Worm (Caenorhabditis elegans) whole organism, mixed stage, embryonic: ENCODE data around the gene F07A11.4.

Experiments
- M03D4.4 ChIP-seq: sonication (generic microtip); optimal IDR thresholded peaks from 2 replicates; lab custom pipeline; 2017; ENCODE audit warnings: mild to moderate bottlenecking, missing genetic modification characterization, missing compliant biosample characterization
- bed-3 ChIP-seq: fragments of 200-800 bp; sonication (Bioruptor generic); optimal IDR thresholded peaks from 3 replicates; lab custom pipeline; 2018; ENCODE audit warnings: mild to moderate bottlenecking, missing genetic modification characterization, moderate library complexity, missing compliant biosample characterization
- blmp-1 ChIP-seq: fragments of 150-350 bp; optimal IDR thresholded peaks from 2 replicates; lab custom pipeline; 2014; ENCODE audit warnings: missing biosample characterization, missing genetic modification characterization
- ceh-39 ChIP-seq: fragments of 150-350 bp; optimal IDR thresholded peaks from 2 replicates; lab custom pipeline; 2014; ENCODE audit warnings: missing biosample characterization, missing genetic modification characterization
- ceh-43 ChIP-seq: fragments of 200-800 bp; sonication (Bioruptor generic); optimal IDR thresholded peaks from 2 replicates; lab custom pipeline; 2018; ENCODE audit warnings: mild to moderate bottlenecking, missing genetic modification characterization, moderate library complexity, missing compliant biosample characterization
- ceh-83 ChIP-seq: fragments of 200-800 bp; sonication (Bioruptor generic); optimal IDR thresholded peaks from 2 replicates; lab custom pipeline; 2018; ENCODE audit warnings: mild to moderate bottlenecking, missing genetic modification characterization, missing compliant biosample characterization
- ces-1 ChIP-seq: fragments of 150-350 bp; optimal IDR thresholded peaks from 2 replicates; lab custom pipeline; 2014; ENCODE audit warnings: missing biosample characterization, missing genetic modification reagents, missing genetic modification characterization
- cnd-1 ChIP-seq: fragments of 200-800 bp; sonication (Bioruptor generic); optimal IDR thresholded peaks from 2 replicates; lab custom pipeline; 2018; ENCODE audit warnings: mild to moderate bottlenecking, missing genetic modification characterization, missing compliant biosample characterization
- drap-1 ChIP-seq: fragments of 200-800 bp; sonication (Bioruptor generic); optimal IDR thresholded peaks from 3 replicates; lab custom pipeline; 2018; ENCODE audit warnings: mild to moderate bottlenecking, missing genetic modification characterization, missing compliant biosample characterization
- elt-1 ChIP-seq: sonication (generic microtip); optimal IDR thresholded peaks from 2 replicates; lab custom pipeline; 2017; ENCODE audit warnings: missing genetic modification characterization, mild to moderate bottlenecking, missing compliant biosample characterization, antibody characterized with exemption, moderate library complexity, borderline replicate concordance; ENCODE audit not compliant: insufficient read depth
- elt-3 ChIP-seq: fragments of 150-350 bp; optimal IDR thresholded peaks from 2 replicates; lab custom pipeline; 2014; ENCODE audit warnings: missing biosample characterization, missing genetic modification characterization
- flh-1 ChIP-seq: fragments of 200-800 bp; sonication (Bioruptor generic); optimal IDR thresholded peaks from 2 replicates; lab custom pipeline; 2018; ENCODE audit warnings: mild to moderate bottlenecking, missing genetic modification characterization, moderate library complexity, missing compliant biosample characterization
- ham-2 ChIP-seq: fragments of 200-800 bp; sonication (Bioruptor generic); optimal IDR thresholded peaks from 2 replicates; lab custom pipeline; 2018; ENCODE audit warnings: mild to moderate bottlenecking, missing genetic modification characterization, missing compliant biosample characterization
- hlh-1 ChIP-seq: fragments of 150-350 bp; optimal IDR thresholded peaks from 2 replicates; lab custom pipeline; 2014; ENCODE audit warnings: missing biosample characterization, missing genetic modification reagents, missing genetic modification characterization
- lin-13 ChIP-seq: fragments of 150-350 bp; optimal IDR thresholded peaks from 2 replicates; lab custom pipeline; 2014; ENCODE audit warnings: missing biosample characterization, missing genetic modification characterization
- lin-32 ChIP-seq: fragments of 200-800 bp; sonication (Bioruptor generic); optimal IDR thresholded peaks from 2 replicates; lab custom pipeline; 2018; ENCODE audit warnings: mild to moderate bottlenecking, missing genetic modification characterization, missing compliant biosample characterization
- lsy-2 ChIP-seq: fragments of 150-350 bp; optimal IDR thresholded peaks from 2 replicates; lab custom pipeline; 2014; ENCODE audit warnings: missing biosample characterization, missing genetic modification characterization
- mab-5 ChIP-seq: fragments of 150-350 bp; optimal IDR thresholded peaks from 2 replicates; lab custom pipeline; 2014; ENCODE audit warnings: missing biosample characterization, missing genetic modification characterization
- mep-1 ChIP-seq: fragments of 150-350 bp; optimal IDR thresholded peaks from 2 replicates; lab custom pipeline; 2017; ENCODE audit warnings: missing biosample characterization, missing genetic modification reagents, missing genetic modification characterization, inconsistent platforms
- mls-2 ChIP-seq: sonication (generic microtip); optimal IDR thresholded peaks from 2 replicates; lab custom pipeline; 2016; ENCODE audit warnings: mild to moderate bottlenecking, missing genetic modification characterization, moderate library complexity, missing compliant biosample characterization
- nhr-12 ChIP-seq: fragments of 150-350 bp; optimal IDR thresholded peaks from 2 replicates; lab custom pipeline; 2014; ENCODE audit warnings: missing biosample characterization, missing genetic modification characterization
- nhr-2 ChIP-seq: fragments of 150-350 bp; optimal IDR thresholded peaks from 2 replicates; lab custom pipeline; 2014; ENCODE audit warnings: missing biosample characterization, missing genetic modification characterization
- nhr-237 ChIP-seq: fragments of 150-350 bp; optimal IDR thresholded peaks from 2 replicates; lab custom pipeline; 2014; ENCODE audit warnings: missing biosample characterization, missing genetic modification characterization
- nhr-28 ChIP-seq: fragments of 150-350 bp; optimal IDR thresholded peaks from 2 replicates; lab custom pipeline; 2014; ENCODE audit warnings: missing biosample characterization, missing genetic modification characterization
- nhr-76 ChIP-seq: sonication (generic microtip); optimal IDR thresholded peaks from 2 replicates; lab custom pipeline; 2017; ENCODE audit warnings: missing biosample characterization, missing genetic modification characterization
- pha-4 ChIP-seq: fragments of 150-350 bp; optimal IDR thresholded peaks from 2 replicates; lab custom pipeline; 2018; ENCODE audit warnings: missing biosample characterization, missing genetic modification reagents, missing genetic modification characterization
- sem-2 ChIP-seq: fragments of 200-800 bp; sonication (Bioruptor generic); optimal IDR thresholded peaks from 2 replicates; lab custom pipeline; 2018; ENCODE audit warnings: mild to moderate bottlenecking, missing genetic modification characterization, missing compliant biosample characterization
- snpc-4 ChIP-seq: fragments of 150-350 bp; optimal IDR thresholded peaks from 2 replicates; lab custom pipeline; 2014; ENCODE audit warnings: missing biosample characterization, missing genetic modification characterization
- sptf-1 ChIP-seq: sonication (generic microtip); optimal IDR thresholded peaks from 2 replicates; lab custom pipeline; 2017; ENCODE audit warnings: mild to moderate bottlenecking, missing genetic modification characterization, moderate library complexity, missing compliant biosample characterization
- tbx-8 ChIP-seq: fragments of 200-800 bp; sonication (Bioruptor generic); optimal IDR thresholded peaks from 2 replicates; lab custom pipeline; 2018; ENCODE audit warnings: mild to moderate bottlenecking, missing genetic modification characterization, moderate library complexity, missing compliant biosample characterization
- unc-120 ChIP-seq: sonication (generic microtip); optimal IDR thresholded peaks from 2 replicates; lab custom pipeline; 2017; ENCODE audit warnings: missing genetic modification characterization, missing compliant biosample characterization; ENCODE audit not compliant: poor library complexity, severe bottlenecking
- unc-39 ChIP-seq: fragments of 150-350 bp; optimal IDR thresholded peaks from 2 replicates; lab custom pipeline; 2014; ENCODE audit warnings: missing biosample characterization, missing genetic modification characterization
- unc-62 ChIP-seq: fragments of 150-350 bp; optimal IDR thresholded peaks from 2 replicates; lab custom pipeline; 2014; ENCODE audit warnings: missing biosample characterization, missing genetic modification reagents, missing genetic modification characterization
- zip-8 ChIP-seq: fragments of 150-350 bp; optimal IDR thresholded peaks from 2 replicates; lab custom pipeline; 2014; ENCODE audit warnings: missing biosample characterization, missing genetic modification characterization
- ztf-11 ChIP-seq: fragments of 150-350 bp; optimal IDR thresholded peaks from 2 replicates; lab custom pipeline; 2014; ENCODE audit warnings: missing biosample characterization, missing genetic modification characterization

F07A11.4 gene

ce11 chrII:11634681-11635527 lies 34.1 kb downstream of the F07A11.4 start:
- TF ChIP-seq lin-13 (tag; lab: Kevin White, UChicago) (peak; percentile 41), lin-32 (GFP tag; lab: Kevin White, UChicago) (peak; percentile 17), ces-1 (GFP tag; lab: Kevin White, UChicago) (peak; percentile 35), tbx-8 (GFP tag; lab: Kevin White, UChicago) (no peak), M03D4.4 (tag; lab: Kevin White, UChicago) (peak; percentile 63), cnd-1 (tag; lab: Kevin White, UChicago) (peak; percentile 76), nhr-76 (peak; percentile 11), sem-2 (GFP tag; lab: Kevin White, UChicago) (peak; percentile 34), mab-5 (no peak), elt-3 (tag; lab: Kevin White, UChicago) (peak; percentile 3), unc-62 (peak; percentile 81), flh-1 (GFP tag; lab: Kevin White, UChicago) (no peak), ztf-11 (tag; lab: Kevin White, UChicago) (peak; percentile 56), ham-2 (GFP tag; lab: Kevin White, UChicago) (peak; percentile 94), bed-3 (no peak), nhr-12 (no peak), mep-1 (tag; lab: Kevin White, UChicago) (no peak), ceh-83 (GFP tag; lab: Kevin White, UChicago) (no peak), ceh-43 (no peak), ceh-39 (tag; lab: Kevin White, UChicago) (no peak), snpc-4 (no peak), elt-1 (tag; lab: Kevin White, UChicago) (peak; percentile 8), mls-2 (tag; lab: Kevin White, UChicago) (peak; percentile 89), hlh-1 (tag; lab: Kevin White, UChicago) (peak; percentile 49), pha-4 (peak; percentile 91), unc-120 (tag; lab: Kevin White, UChicago) (peak; percentile 73), lsy-2 (tag; lab: Kevin White, UChicago) (peak; percentile 59), nhr-237 (peak; percentile 54), nhr-28 (tag; lab: Kevin White, UChicago) (no peak), drap-1 (GFP tag; lab: Kevin White, UChicago) (peak; percentile 81), blmp-1 (tag; lab: Kevin White, UChicago) (no peak), unc-39 (tag; lab: Kevin White, UChicago) (no peak), zip-8 (tag; lab: Kevin White, UChicago) (no peak), sptf-1 (peak; percentile 83), nhr-2 (tag; lab: Kevin White, UChicago) (no peak)

ce11 chrII:11635745-11636161 lies 34.9 kb downstream of the F07A11.4 start:
- peak; percentile 95 for TF ChIP-seq lin-32 (GFP tag; lab: Kevin White, UChicago)
- TF ChIP-seq ces-1 (GFP tag; lab: Kevin White, UChicago) = peak; percentile 83
- no peak for TF ChIP-seq ceh-83 (GFP tag; lab: Kevin White, UChicago)
- no peak for TF ChIP-seq lin-13 (tag; lab: Kevin White, UChicago)
- no peak for TF ChIP-seq drap-1 (GFP tag; lab: Kevin White, UChicago)
- no peak for TF ChIP-seq nhr-12
- peak; percentile 89 for TF ChIP-seq nhr-2 (tag; lab: Kevin White, UChicago)
- TF ChIP-seq bed-3 = peak; percentile 6
- peak; percentile 73 for TF ChIP-seq sptf-1
- no peak for TF ChIP-seq flh-1 (GFP tag; lab: Kevin White, UChicago)
- TF ChIP-seq M03D4.4 (tag; lab: Kevin White, UChicago) = no peak
- TF ChIP-seq ztf-11 (tag; lab: Kevin White, UChicago) = peak; percentile 85
- no peak for TF ChIP-seq elt-3 (tag; lab: Kevin White, UChicago)
- peak; percentile 61 for TF ChIP-seq unc-120 (tag; lab: Kevin White, UChicago)
- TF ChIP-seq nhr-237 = peak; percentile 83
- TF ChIP-seq sem-2 (GFP tag; lab: Kevin White, UChicago) = no peak
- peak; percentile 44 for TF ChIP-seq tbx-8 (GFP tag; lab: Kevin White, UChicago)
- peak; percentile 94 for TF ChIP-seq cnd-1 (tag; lab: Kevin White, UChicago)
- TF ChIP-seq unc-62 = peak; percentile 97
- peak; percentile 55 for TF ChIP-seq blmp-1 (tag; lab: Kevin White, UChicago)
- peak; percentile 52 for TF ChIP-seq lsy-2 (tag; lab: Kevin White, UChicago)
- TF ChIP-seq pha-4 = peak; percentile 31
- TF ChIP-seq unc-39 (tag; lab: Kevin White, UChicago) = no peak
- TF ChIP-seq nhr-28 (tag; lab: Kevin White, UChicago) = peak; percentile 61
- TF ChIP-seq hlh-1 (tag; lab: Kevin White, UChicago) = peak; percentile 97
- peak; percentile 62 for TF ChIP-seq mep-1 (tag; lab: Kevin White, UChicago)
- TF ChIP-seq mab-5 = peak; percentile 36
- TF ChIP-seq ham-2 (GFP tag; lab: Kevin White, UChicago) = peak; percentile 98
- peak; percentile 85 for TF ChIP-seq ceh-39 (tag; lab: Kevin White, UChicago)
- peak; percentile 13 for TF ChIP-seq ceh-43
- peak; percentile 60 for TF ChIP-seq mls-2 (tag; lab: Kevin White, UChicago)
- no peak for TF ChIP-seq nhr-76
- no peak for TF ChIP-seq snpc-4
- peak; percentile 32 for TF ChIP-seq zip-8 (tag; lab: Kevin White, UChicago)
- TF ChIP-seq elt-1 (tag; lab: Kevin White, UChicago) = no peak
